Worm (Caenorhabditis elegans): ENCODE measurements around the gene T25D10.4.
A peak's percentile ranks its signal among the peaks of the same experiment; 100 is the strongest.

The T25D10.4 gene

ce11 chrII:6380866-6381265, 29.2 kb downstream of the T25D10.4 start, which contains the start of gene F58F12.12:
Gene F58F12.12 (plus strand): TSS chrII:6381166.
- TF ChIP-seq aha-1 (tag) (peak; percentile 75), F26F4.8 (GFP tag; conservative IDR thresholded peaks at IDR 0.05) (no peak), mxl-3 (GFP tag; optimal IDR thresholded peaks at IDR 0.05) (no peak), nhr-42 (GFP tag; IDR thresholded peaks at IDR 0.05) (no peak), zip-11 (GFP tag; IDR thresholded peaks at IDR 0.05) (no peak), F49E8.2 (tag; optimal IDR thresholded peaks at IDR 0.05; ENCODE audit: borderline replicate concordance) (no peak), lin-15B (tag; optimal IDR thresholded peaks at IDR 0.05) (no peak)

- no peak for TF ChIP-seq jun-1 (tag; optimal IDR thresholded peaks at IDR 0.05)
- TF ChIP-seq ceh-44 (GFP tag; IDR thresholded peaks at IDR 0.05), result no peak
- peak in 1 of 2 experiments; percentile 27 for TF ChIP-seq mdl-1 (tag; optimal IDR thresholded peaks at IDR 0.05)
- peak; percentile 57 for TF ChIP-seq hlh-30 (tag; optimal IDR thresholded peaks at IDR 0.05; ENCODE audit: insufficient read depth)
- TF ChIP-seq mep-1 (tag; optimal IDR thresholded peaks at IDR 0.05), result peak; percentile 7
- 0 out of 2 replicates have a peak, but pooled peaks have one; percentile 12 for TF ChIP-seq dmd-6 (GFP tag; IDR thresholded peaks at IDR 0.05)
- TF ChIP-seq nhr-28 (tag; optimal IDR thresholded peaks at IDR 0.05), result peak; percentile 54
- TF ChIP-seq lim-7 (GFP tag; IDR thresholded peaks at IDR 0.05), result no peak
Measured at ce11 chrII:6379038-6379563, 31.0 kb downstream of the T25D10.4 start.

ce11 chrII:6377381-6377948, 32.6 kb downstream of the T25D10.4 start:
- TF ChIP-seq ctbp-1 (GFP tag; IDR thresholded peaks at IDR 0.05) (no peak), hlh-11 (tag; optimal IDR thresholded peaks at IDR 0.05) (peak; percentile 43), nhr-28 (tag; optimal IDR thresholded peaks at IDR 0.05) (peak; percentile 74), dmd-6 (GFP tag; IDR thresholded peaks at IDR 0.05) (peak; percentile 70), dve-1 (tag; optimal IDR thresholded peaks at IDR 0.05; ENCODE audit: insufficient read depth) (peak; percentile 52), daf-16 (GFP tag; optimal IDR thresholded peaks at IDR 0.05) (no peak), daf-16 (tag; optimal IDR thresholded peaks at IDR 0.05) (peak; percentile 53), dmd-8 (GFP tag; IDR thresholded peaks at IDR 0.05) (no peak), nhr-77 (tag; optimal IDR thresholded peaks at IDR 0.05) (peak; percentile 44), unc-62 (GFP tag; optimal IDR thresholded peaks at IDR 0.05 in 1 of 2) (peak in 1 of 2 experiments; percentile 69), unc-62 (tag; optimal IDR thresholded peaks at IDR 0.05) (no peak), mep-1 (tag; optimal IDR thresholded peaks at IDR 0.05) (peak; percentile 13), arid-1 (GFP tag; conservative IDR thresholded peaks at IDR 0.05) (no peak), hlh-30 (tag; optimal IDR thresholded peaks at IDR 0.05; ENCODE audit: insufficient read depth) (peak; percentile 49), egl-43 (GFP tag; IDR thresholded peaks at IDR 0.05) (no peak), pqm-1 (tag; optimal IDR thresholded peaks at IDR 0.05) (peak; percentile 71)

ce11 chrII:6376693-6377092, 33.4 kb downstream of the T25D10.4 start:
- TF ChIP-seq aha-1 (tag), result peak; percentile 93
- no peak for TF ChIP-seq snpc-4 (tag; optimal IDR thresholded peaks at IDR 0.05)

ce11 chrII:6374646-6375045, 35.4 kb downstream of the T25D10.4 start:
- TF ChIP-seq mdl-1 (tag; optimal IDR thresholded peaks at IDR 0.05) (no peak), dve-1 (tag; optimal IDR thresholded peaks at IDR 0.05; ENCODE audit: insufficient read depth) (peak; percentile 72), ctbp-1 (GFP tag; IDR thresholded peaks at IDR 0.05) (no peak), hlh-11 (tag; optimal IDR thresholded peaks at IDR 0.05) (peak; percentile 38), hlh-30 (tag; optimal IDR thresholded peaks at IDR 0.05; ENCODE audit: insufficient read depth) (peak; percentile 73), nhr-28 (tag; optimal IDR thresholded peaks at IDR 0.05) (peak; percentile 40), nhr-41 (GFP tag; IDR thresholded peaks at IDR 0.05) (no peak), T20F7.1 (GFP tag; optimal IDR thresholded peaks at IDR 0.05) (peak; percentile 62), nhr-48 (tag; optimal IDR thresholded peaks at IDR 0.05) (peak; percentile 49), lin-38 (GFP tag; IDR thresholded peaks at IDR 0.05) (peak; percentile 31), F26F4.8 (GFP tag; conservative IDR thresholded peaks at IDR 0.05) (no peak), dmd-6 (GFP tag; IDR thresholded peaks at IDR 0.05) (peak; percentile 65), daf-16 (GFP tag; optimal IDR thresholded peaks at IDR 0.05) (no peak), daf-16 (tag; optimal IDR thresholded peaks at IDR 0.05) (peak; percentile 52)

Data from whole organism, L4 larva.